Fruit fly (Drosophila melanogaster): Measurements from ENCODE around the gene Strump.

Strump gene

dm6 chr3L:16113607-16114337, 8.0 kb upstream of the Strump start (continued):
- TF ChIP-seq NC2α (GFP tag; optimal IDR thresholded peaks at IDR 0.05) (peak; percentile 37), Atf-2 (GFP tag; optimal IDR thresholded peaks at IDR 0.05) (peak; percentile 73), kni (GFP tag; optimal IDR thresholded peaks at IDR 0.05) (peak; percentile 99), Bdp1 (GFP tag; optimal IDR thresholded peaks at IDR 0.05) (peak; percentile 78), Ssrp (tag; optimal IDR thresholded peaks at IDR 0.05) (peak; percentile 75), CG16779 (GFP tag; IDR thresholded peaks at IDR 0.05) (no peak), hb (GFP tag; IDR thresholded peaks at IDR 0.05; ENCODE audit: partially characterized antibody) (no peak), slp2 (GFP tag; optimal IDR thresholded peaks at IDR 0.05) (peak; percentile 65), knrl (GFP tag; IDR thresholded peaks at IDR 0.05; ENCODE audit: partially characterized antibody) (peak; percentile 73), Doc3 (GFP tag; IDR thresholded peaks at IDR 0.05; ENCODE audit: partially characterized antibody) (peak; percentile 48; the same call in 1 of the 3 replicates), btn (GFP tag; optimal IDR thresholded peaks at IDR 0.05) (no peak), Dip2 (GFP tag; IDR thresholded peaks at IDR 0.05) (no peak), CG17612 (GFP tag; IDR thresholded peaks at IDR 0.05) (no peak), CG9609 (GFP tag; optimal IDR thresholded peaks at IDR 0.05) (peak; percentile 85), Oaz (GFP tag; IDR thresholded peaks at IDR 0.05) (no peak; the same call in 1 of the 2 replicates), dm (GFP tag; optimal IDR thresholded peaks at IDR 0.05) (peak; percentile 92), hkb (optimal IDR thresholded peaks at IDR 0.05) (no peak), hkb (GFP tag; IDR thresholded peaks at IDR 0.05) (peak; percentile 90), Atf3 (GFP tag; optimal IDR thresholded peaks at IDR 0.05) (peak; percentile 48), tup (GFP tag; optimal IDR thresholded peaks at IDR 0.05) (peak; percentile 75), dati (GFP tag; IDR thresholded peaks at IDR 0.05) (peak; percentile 30; the same call in 1 of the 2 replicates), CG8924 (tag; optimal IDR thresholded peaks at IDR 0.05) (peak; percentile 91), GATAe (GFP tag; conservative IDR thresholded peaks at IDR 0.05) (no peak), crp (GFP tag; optimal IDR thresholded peaks at IDR 0.05) (peak in 1 of 2 experiments; percentile 32), Opbp (GFP tag; IDR thresholded peaks at IDR 0.05; ENCODE audit: partially characterized antibody) (peak; percentile 79; the same call in 2 of the 3 replicates), CG13123 (GFP tag; optimal IDR thresholded peaks at IDR 0.05) (peak; percentile 61), sens (GFP tag) (peak; percentile 98), CG6813 (GFP tag; optimal IDR thresholded peaks at IDR 0.05) (peak; percentile 76), nom (GFP tag; optimal IDR thresholded peaks at IDR 0.05) (peak; percentile 73), danr (GFP tag; IDR thresholded peaks at IDR 0.05) (peak; percentile 49; the same call in 1 of the 2 replicates), CG6854 (GFP tag; optimal IDR thresholded peaks at IDR 0.05) (peak; percentile 73), CG8478 (optimal IDR thresholded peaks at IDR 0.05) (no peak), Stat92E (GFP tag; optimal IDR thresholded peaks at IDR 0.05) (peak in 1 of 3 experiments; percentile 70), CG2875 (GFP tag; optimal IDR thresholded peaks at IDR 0.05) (peak; percentile 64), usp (GFP tag; optimal IDR thresholded peaks at IDR 0.05) (no peak), CG9817 (tag; optimal IDR thresholded peaks at IDR 0.05) (peak; percentile 79), Sry-β (GFP tag; optimal IDR thresholded peaks at IDR 0.05) (no peak), salm (tag; optimal IDR thresholded peaks at IDR 0.05) (peak; percentile 41), luna (GFP tag; optimal IDR thresholded peaks at IDR 0.05) (peak; percentile 79), E2f1 (GFP tag; IDR thresholded peaks at IDR 0.05) (peak; percentile 75), CG3407 (GFP tag; optimal IDR thresholded peaks at IDR 0.05) (peak; percentile 66), oc (tag; optimal IDR thresholded peaks at IDR 0.05) (no peak), CG8388 (GFP tag; optimal IDR thresholded peaks at IDR 0.05) (peak; percentile 73), CHES-1-like (GFP tag; optimal IDR thresholded peaks at IDR 0.05) (peak; percentile 87), Sin3A (optimal IDR thresholded peaks at IDR 0.05) (peak; percentile 62), ewg (GFP tag; optimal IDR thresholded peaks at IDR 0.05) (peak; percentile 97), CG15696 (tag; optimal IDR thresholded peaks at IDR 0.05) (peak; percentile 64), CG8359 (GFP tag; optimal IDR thresholded peaks at IDR 0.05; ENCODE audit: borderline replicate concordance) (peak; percentile 40), Vsx1 (GFP tag; optimal IDR thresholded peaks at IDR 0.05) (no peak)
